Worm (Caenorhabditis elegans) whole organism, late embryonic: ENCODE results near the gene sup-36.

ENCODE experiments used
- F13H6.1 ChIP-seq: sonication (generic microtip); optimal IDR thresholded peaks from 2 replicates; lab custom pipeline; 2016; ENCODE audit warnings: missing genetic modification characterization, missing compliant biosample characterization
- K09A11.1 ChIP-seq: sonication (generic microtip); optimal IDR thresholded peaks from 2 replicates; lab custom pipeline; 2017; ENCODE audit warnings: antibody characterized with exemption, mild to moderate bottlenecking, missing genetic modification characterization, missing compliant biosample characterization; ENCODE audit not compliant: insufficient read depth
- Y22D7AL.16 ChIP-seq: sonication (generic microtip); optimal IDR thresholded peaks from 2 replicates; lab custom pipeline; 2016; ENCODE audit warnings: missing genetic modification characterization, missing compliant biosample characterization
- ama-1 ChIP-seq: fragments of 150-350 bp; optimal IDR thresholded peaks from 2 replicates; lab custom pipeline; 2014
- ceh-18 ChIP-seq: sonication (generic microtip); optimal IDR thresholded peaks from 2 replicates; lab custom pipeline; 2016; ENCODE audit warnings: missing genetic modification characterization, missing compliant biosample characterization
- ceh-2 ChIP-seq: sonication (generic microtip); optimal IDR thresholded peaks from 2 replicates; lab custom pipeline; 2016; ENCODE audit warnings: missing genotype, missing genetic modification characterization, missing compliant biosample characterization
- ceh-24 ChIP-seq: sonication (generic microtip); optimal IDR thresholded peaks from 2 replicates; lab custom pipeline; 2016; ENCODE audit warnings: mild to moderate bottlenecking, missing genetic modification characterization, missing compliant biosample characterization
- ceh-30 ChIP-seq: fragments of 150-350 bp; optimal IDR thresholded peaks from 2 replicates; lab custom pipeline; 2014; ENCODE audit warnings: missing biosample characterization, missing genetic modification characterization
- ceh-34 ChIP-seq: sonication (generic microtip); optimal IDR thresholded peaks from 2 replicates; lab custom pipeline; 2016; ENCODE audit warnings: mild to moderate bottlenecking, missing genetic modification characterization, missing compliant biosample characterization
- ceh-6 ChIP-seq: fragments of 200-800 bp; sonication (Bioruptor generic); optimal IDR thresholded peaks from 2 replicates; lab custom pipeline; 2018; ENCODE audit warnings: mild to moderate bottlenecking, missing genetic modification characterization, missing compliant biosample characterization
- ceh-9 ChIP-seq: sonication (generic microtip); optimal IDR thresholded peaks from 2 replicates; lab custom pipeline; 2016; ENCODE audit warnings: mild to moderate bottlenecking, missing genetic modification characterization, inconsistent platforms, missing compliant biosample characterization
- che-1 ChIP-seq: sonication (generic microtip); optimal IDR thresholded peaks from 2 replicates; lab custom pipeline; 2016; ENCODE audit warnings: mild to moderate bottlenecking, missing genetic modification characterization, missing compliant biosample characterization
- dmd-4 ChIP-seq: sonication (generic microtip); optimal IDR thresholded peaks from 2 replicates; lab custom pipeline; 2016; ENCODE audit warnings: borderline replicate concordance, missing genetic modification characterization, missing compliant biosample characterization
- elt-4 ChIP-seq: sonication (generic microtip); optimal IDR thresholded peaks from 2 replicates; lab custom pipeline; 2016; ENCODE audit warnings: missing genetic modification characterization, missing compliant biosample characterization
- eyg-1 ChIP-seq: sonication (generic microtip); optimal IDR thresholded peaks from 2 replicates; lab custom pipeline; 2016; ENCODE audit warnings: missing genotype, missing genetic modification characterization, missing compliant biosample characterization
- fax-1 ChIP-seq: sonication (generic microtip); optimal IDR thresholded peaks from 2 replicates; lab custom pipeline; 2016; ENCODE audit warnings: missing genotype, missing genetic modification characterization, missing compliant biosample characterization
- fkh-6 ChIP-seq: sonication (generic microtip); optimal IDR thresholded peaks from 2 replicates; lab custom pipeline; 2016; ENCODE audit warnings: missing genetic modification characterization, missing compliant biosample characterization
- gmeb-2 ChIP-seq: sonication (generic microtip); optimal IDR thresholded peaks from 2 replicates; lab custom pipeline; 2016; ENCODE audit warnings: missing genetic modification characterization, inconsistent platforms, missing compliant biosample characterization
- hlh-13 ChIP-seq: fragments of 200-800 bp; sonication (Bioruptor generic); optimal IDR thresholded peaks from 2 replicates; lab custom pipeline; 2018; ENCODE audit warnings: mild to moderate bottlenecking, missing genetic modification characterization, missing compliant biosample characterization
- hlh-15 ChIP-seq: sonication (generic microtip); optimal IDR thresholded peaks from 2 replicates; lab custom pipeline; 2016; ENCODE audit warnings: missing genetic modification characterization, missing compliant biosample characterization
- hlh-30 ChIP-seq: sonication (generic microtip); optimal IDR thresholded peaks from 2 replicates; lab custom pipeline; 2017; ENCODE audit warnings: antibody characterized with exemption, missing genetic modification characterization, missing compliant biosample characterization; ENCODE audit not compliant: insufficient read depth
- hlh-6 ChIP-seq: sonication (generic microtip); optimal IDR thresholded peaks from 2 replicates; lab custom pipeline; 2016; ENCODE audit warnings: missing genotype, missing genetic modification characterization, missing compliant biosample characterization
- hlh-8 ChIP-seq: sonication (generic microtip); optimal IDR thresholded peaks from 2 replicates; lab custom pipeline; 2016; ENCODE audit warnings: missing genotype, missing genetic modification characterization, missing compliant biosample characterization
- lin-11 ChIP-seq: fragments of 200-800 bp; sonication (Bioruptor generic); optimal IDR thresholded peaks from 2 replicates; lab custom pipeline; 2018; ENCODE audit warnings: mild to moderate bottlenecking, missing genetic modification characterization, missing compliant biosample characterization
- madf-2 ChIP-seq: sonication (generic microtip); optimal IDR thresholded peaks from 2 replicates; lab custom pipeline; 2017; ENCODE audit warnings: missing genetic modification characterization, missing compliant biosample characterization
- nfya-1 ChIP-seq: sonication (generic microtip); optimal IDR thresholded peaks from 2 replicates; lab custom pipeline; 2017; ENCODE audit warnings: missing genetic modification characterization, mild to moderate bottlenecking, missing compliant biosample characterization, antibody characterized with exemption, moderate library complexity
- nhr-11 ChIP-seq: fragments of 150-350 bp; optimal IDR thresholded peaks from 2 replicates; lab custom pipeline; 2014; ENCODE audit warnings: missing biosample characterization, missing genetic modification characterization
- pag-3 ChIP-seq: sonication (generic microtip); optimal IDR thresholded peaks from 2 replicates; lab custom pipeline; 2016; ENCODE audit warnings: missing compliant biosample characterization, missing genetic modification characterization, borderline replicate concordance
- pha-2 ChIP-seq: sonication (generic microtip); optimal IDR thresholded peaks from 2 replicates; lab custom pipeline; 2017; ENCODE audit warnings: mild to moderate bottlenecking, missing genetic modification characterization, missing compliant biosample characterization
- pha-4 ChIP-seq: fragments of 150-350 bp; optimal IDR thresholded peaks from 2 replicates; lab custom pipeline; 2018; ENCODE audit warnings: missing biosample characterization, missing genetic modification reagents, missing genetic modification characterization
- pqm-1 ChIP-seq: sonication (generic microtip); optimal IDR thresholded peaks from 2 replicates; lab custom pipeline; 2016; ENCODE audit warnings: missing genetic modification characterization, missing compliant biosample characterization
- pros-1 ChIP-seq: fragments of 150-350 bp; optimal IDR thresholded peaks from 2 replicates; lab custom pipeline; 2014; ENCODE audit warnings: missing biosample characterization, missing genetic modification reagents, missing genetic modification characterization
- ref-2 ChIP-seq: sonication (generic microtip); optimal IDR thresholded peaks from 2 replicates; lab custom pipeline; 2016; ENCODE audit warnings: missing genetic modification characterization, missing compliant biosample characterization
- rnt-1 ChIP-seq: sonication (generic microtip); optimal IDR thresholded peaks from 2 replicates; lab custom pipeline; 2016; ENCODE audit warnings: missing genetic modification characterization, missing compliant biosample characterization
- sox-2 ChIP-seq: fragments of 200-800 bp; sonication (Bioruptor generic); IDR thresholded peaks from 2 replicates; pipeline ENCODE4 v1.3.6; 2022; ENCODE audit warnings: missing genetic modification reagents, missing genetic modification characterization, missing compliant biosample characterization
- sox-4 ChIP-seq: sonication (generic microtip); optimal IDR thresholded peaks from 2 replicates; lab custom pipeline; 2017; ENCODE audit warnings: mild to moderate bottlenecking, missing genetic modification characterization, inconsistent platforms, missing compliant biosample characterization
- syd-9 ChIP-seq: sonication (generic microtip); optimal IDR thresholded peaks from 2 replicates; lab custom pipeline; 2016; ENCODE audit warnings: mild to moderate bottlenecking, missing genetic modification characterization, moderate library complexity, missing compliant biosample characterization
- tbx-7 ChIP-seq: sonication (generic microtip); optimal IDR thresholded peaks from 2 replicates; lab custom pipeline; 2016; ENCODE audit warnings: missing genotype, missing genetic modification characterization, missing compliant biosample characterization
- ttx-3 ChIP-seq: sonication (generic microtip); optimal IDR thresholded peaks from 2 replicates; lab custom pipeline; 2016; ENCODE audit warnings: missing genetic modification reagents, missing genetic modification characterization, missing compliant biosample characterization
- unc-42 ChIP-seq: sonication (generic microtip); optimal IDR thresholded peaks from 2 replicates; lab custom pipeline; 2016; ENCODE audit warnings: missing genotype, missing genetic modification characterization, missing compliant biosample characterization
- unc-55 ChIP-seq: sonication (generic microtip); optimal IDR thresholded peaks from 2 replicates; lab custom pipeline; 2017; ENCODE audit warnings: missing biosample characterization, missing genetic modification reagents, missing genetic modification characterization
- ztf-16 ChIP-seq: sonication (generic microtip); optimal IDR thresholded peaks from 2 replicates; lab custom pipeline; 2017; ENCODE audit warnings: missing genetic modification characterization, missing compliant biosample characterization

The sup-36 gene

ce11 chrIV:6631704-6632272 lies 30.3 kb downstream of the sup-36 start, which contains the start of the genes cest-5.1 and C01B10.9 (continued):
- TF ChIP-seq ceh-30, result no peak
- no peak for TF ChIP-seq hlh-15 (tag; lab: Kevin White, UChicago)
- peak; percentile 84 for TF ChIP-seq tbx-7 (tag; lab: Kevin White, UChicago)
- no peak for TF ChIP-seq sox-4 (tag; lab: Kevin White, UChicago)
- TF ChIP-seq fkh-6, result peak; percentile 49
- TF ChIP-seq F13H6.1 (tag; lab: Kevin White, UChicago), result peak; percentile 58
- no peak for TF ChIP-seq nhr-11
- peak; percentile 5 for TF ChIP-seq nfya-1 (tag; lab: Kevin White, UChicago)
- TF ChIP-seq hlh-8, result peak; percentile 68
- TF ChIP-seq pros-1 (tag; lab: Kevin White, UChicago), result no peak
- TF ChIP-seq pqm-1 (tag; lab: Kevin White, UChicago), result no peak
- peak; percentile 6 for TF ChIP-seq ceh-6 (GFP tag; lab: Kevin White, UChicago)
- TF ChIP-seq ama-1, result no peak
- TF ChIP-seq pha-2 (tag; lab: Kevin White, UChicago), result peak; percentile 6
- TF ChIP-seq fax-1 (tag; lab: Kevin White, UChicago), result peak; percentile 45
- no peak for TF ChIP-seq ref-2 (tag; lab: Kevin White, UChicago)
- TF ChIP-seq ttx-3 (tag; lab: Kevin White, UChicago), result no peak
- no peak for TF ChIP-seq pag-3 (tag; lab: Kevin White, UChicago)
- TF ChIP-seq ceh-34 (tag; lab: Kevin White, UChicago), result peak; percentile 64
- no peak for TF ChIP-seq ztf-16
- peak; percentile 56 for TF ChIP-seq unc-42 (tag; lab: Kevin White, UChicago)
- peak; percentile 52 for TF ChIP-seq rnt-1
- TF ChIP-seq ceh-2 (tag; lab: Kevin White, UChicago), result peak; percentile 90
- peak; percentile 17 for TF ChIP-seq eyg-1 (tag; lab: Kevin White, UChicago)
- TF ChIP-seq madf-2 (tag; lab: Kevin White, UChicago), result no peak
- no peak for TF ChIP-seq hlh-6 (tag; lab: Kevin White, UChicago)
- TF ChIP-seq syd-9, result no peak
- TF ChIP-seq pha-4 (tag; lab: Kevin White, UChicago), result no peak
- TF ChIP-seq ceh-24 (tag; lab: Kevin White, UChicago), result no peak

ce11 chrIV:6634789-6635188 lies 33.3 kb downstream of the sup-36 start, which contains the start of gene metl-13:
TSS of gene metl-13 (plus strand) at chrIV:6635089.
- TF ChIP-seq dmd-4 (tag; lab: Kevin White, UChicago), result no peak
- TF ChIP-seq ceh-30, result no peak
- no peak for TF ChIP-seq madf-2 (tag; lab: Kevin White, UChicago)

ce11 chrIV:6638256-6638655 lies 36.8 kb downstream of the sup-36 start, which contains the start of gene C01B10.7:
TSS of gene C01B10.7 (plus strand) at chrIV:6638556.
- TF ChIP-seq che-1 (tag; lab: Kevin White, UChicago) (no peak), ceh-24 (tag; lab: Kevin White, UChicago) (no peak), unc-55 (GFP tag; lab: Kevin White, UChicago) (no peak), ceh-34 (tag; lab: Kevin White, UChicago) (no peak), hlh-8 (no peak), ceh-9 (no peak), pag-3 (tag; lab: Kevin White, UChicago) (no peak), nhr-11 (no peak)

- TF ChIP-seq sox-2 (GFP tag; lab: Robert Waterston, UW) (no peak), tbx-7 (tag; lab: Kevin White, UChicago) (no peak), nfya-1 (tag; lab: Kevin White, UChicago) (no peak), unc-55 (GFP tag; lab: Kevin White, UChicago) (no peak), hlh-15 (tag; lab: Kevin White, UChicago) (no peak), Y22D7AL.16 (no peak), hlh-6 (tag; lab: Kevin White, UChicago) (no peak), K09A11.1 (tag; lab: Kevin White, UChicago) (no peak), gmeb-2 (tag; lab: Kevin White, UChicago) (no peak), ceh-18 (tag; lab: Kevin White, UChicago) (no peak), hlh-30 (tag; lab: Kevin White, UChicago) (no peak), hlh-13 (GFP tag; lab: Kevin White, UChicago) (no peak), lin-11 (tag; lab: Kevin White, UChicago) (no peak), elt-4 (tag; lab: Kevin White, UChicago) (no peak), dmd-4 (tag; lab: Kevin White, UChicago) (no peak)
These were observed 38.4 kb downstream of the sup-36 start, which contains the start of gene C01B10.6 for ce11 chrIV:6639880-6640279. TSS of gene C01B10.6 (plus strand) at chrIV:6640180.
